Worm (Caenorhabditis elegans) whole organism, mixed stage, embryonic: ENCODE results near the gene scl-11.

ENCODE experiments used
- bed-3 ChIP-seq: fragments of 200-800 bp; sonication (Bioruptor generic); optimal IDR thresholded peaks from 3 replicates; lab custom pipeline; 2018; ENCODE audit warnings: mild to moderate bottlenecking, missing genetic modification characterization, moderate library complexity, missing compliant biosample characterization
- blmp-1 ChIP-seq: fragments of 150-350 bp; optimal IDR thresholded peaks from 2 replicates; lab custom pipeline; 2014; ENCODE audit warnings: missing biosample characterization, missing genetic modification characterization
- ceh-43 ChIP-seq: fragments of 200-800 bp; sonication (Bioruptor generic); optimal IDR thresholded peaks from 2 replicates; lab custom pipeline; 2018; ENCODE audit warnings: mild to moderate bottlenecking, missing genetic modification characterization, moderate library complexity, missing compliant biosample characterization
- ceh-83 ChIP-seq: fragments of 200-800 bp; sonication (Bioruptor generic); optimal IDR thresholded peaks from 2 replicates; lab custom pipeline; 2018; ENCODE audit warnings: mild to moderate bottlenecking, missing genetic modification characterization, missing compliant biosample characterization
- ces-1 ChIP-seq: fragments of 150-350 bp; optimal IDR thresholded peaks from 2 replicates; lab custom pipeline; 2014; ENCODE audit warnings: missing biosample characterization, missing genetic modification reagents, missing genetic modification characterization
- cnd-1 ChIP-seq: fragments of 200-800 bp; sonication (Bioruptor generic); optimal IDR thresholded peaks from 2 replicates; lab custom pipeline; 2018; ENCODE audit warnings: mild to moderate bottlenecking, missing genetic modification characterization, missing compliant biosample characterization
- elt-1 ChIP-seq: sonication (generic microtip); optimal IDR thresholded peaks from 2 replicates; lab custom pipeline; 2017; ENCODE audit warnings: missing genetic modification characterization, mild to moderate bottlenecking, missing compliant biosample characterization, antibody characterized with exemption, moderate library complexity, borderline replicate concordance; ENCODE audit not compliant: insufficient read depth
- elt-3 ChIP-seq: fragments of 150-350 bp; optimal IDR thresholded peaks from 2 replicates; lab custom pipeline; 2014; ENCODE audit warnings: missing biosample characterization, missing genetic modification characterization
- flh-1 ChIP-seq: fragments of 200-800 bp; sonication (Bioruptor generic); optimal IDR thresholded peaks from 2 replicates; lab custom pipeline; 2018; ENCODE audit warnings: mild to moderate bottlenecking, missing genetic modification characterization, moderate library complexity, missing compliant biosample characterization
- ham-2 ChIP-seq: fragments of 200-800 bp; sonication (Bioruptor generic); optimal IDR thresholded peaks from 2 replicates; lab custom pipeline; 2018; ENCODE audit warnings: mild to moderate bottlenecking, missing genetic modification characterization, missing compliant biosample characterization
- hlh-1 ChIP-seq: fragments of 150-350 bp; optimal IDR thresholded peaks from 2 replicates; lab custom pipeline; 2014; ENCODE audit warnings: missing biosample characterization, missing genetic modification reagents, missing genetic modification characterization
- lin-13 ChIP-seq: fragments of 150-350 bp; optimal IDR thresholded peaks from 2 replicates; lab custom pipeline; 2014; ENCODE audit warnings: missing biosample characterization, missing genetic modification characterization
- lin-32 ChIP-seq: fragments of 200-800 bp; sonication (Bioruptor generic); optimal IDR thresholded peaks from 2 replicates; lab custom pipeline; 2018; ENCODE audit warnings: mild to moderate bottlenecking, missing genetic modification characterization, missing compliant biosample characterization
- lsy-2 ChIP-seq: fragments of 150-350 bp; optimal IDR thresholded peaks from 2 replicates; lab custom pipeline; 2014; ENCODE audit warnings: missing biosample characterization, missing genetic modification characterization
- mab-5 ChIP-seq: fragments of 150-350 bp; optimal IDR thresholded peaks from 2 replicates; lab custom pipeline; 2014; ENCODE audit warnings: missing biosample characterization, missing genetic modification characterization
- mep-1 ChIP-seq: fragments of 150-350 bp; optimal IDR thresholded peaks from 2 replicates; lab custom pipeline; 2017; ENCODE audit warnings: missing biosample characterization, missing genetic modification reagents, missing genetic modification characterization, inconsistent platforms
- nhr-12 ChIP-seq: fragments of 150-350 bp; optimal IDR thresholded peaks from 2 replicates; lab custom pipeline; 2014; ENCODE audit warnings: missing biosample characterization, missing genetic modification characterization
- nhr-237 ChIP-seq: fragments of 150-350 bp; optimal IDR thresholded peaks from 2 replicates; lab custom pipeline; 2014; ENCODE audit warnings: missing biosample characterization, missing genetic modification characterization
- nhr-28 ChIP-seq: fragments of 150-350 bp; optimal IDR thresholded peaks from 2 replicates; lab custom pipeline; 2014; ENCODE audit warnings: missing biosample characterization, missing genetic modification characterization
- nhr-76 ChIP-seq: sonication (generic microtip); optimal IDR thresholded peaks from 2 replicates; lab custom pipeline; 2017; ENCODE audit warnings: missing biosample characterization, missing genetic modification characterization
- pha-4 ChIP-seq: fragments of 150-350 bp; optimal IDR thresholded peaks from 2 replicates; lab custom pipeline; 2018; ENCODE audit warnings: missing biosample characterization, missing genetic modification reagents, missing genetic modification characterization
- sem-2 ChIP-seq: fragments of 200-800 bp; sonication (Bioruptor generic); optimal IDR thresholded peaks from 2 replicates; lab custom pipeline; 2018; ENCODE audit warnings: mild to moderate bottlenecking, missing genetic modification characterization, missing compliant biosample characterization
- snpc-4 ChIP-seq: fragments of 150-350 bp; optimal IDR thresholded peaks from 2 replicates; lab custom pipeline; 2014; ENCODE audit warnings: missing biosample characterization, missing genetic modification characterization
- sptf-1 ChIP-seq: sonication (generic microtip); optimal IDR thresholded peaks from 2 replicates; lab custom pipeline; 2017; ENCODE audit warnings: mild to moderate bottlenecking, missing genetic modification characterization, moderate library complexity, missing compliant biosample characterization
- tbx-8 ChIP-seq: fragments of 200-800 bp; sonication (Bioruptor generic); optimal IDR thresholded peaks from 2 replicates; lab custom pipeline; 2018; ENCODE audit warnings: mild to moderate bottlenecking, missing genetic modification characterization, moderate library complexity, missing compliant biosample characterization
- unc-120 ChIP-seq: sonication (generic microtip); optimal IDR thresholded peaks from 2 replicates; lab custom pipeline; 2017; ENCODE audit warnings: missing genetic modification characterization, missing compliant biosample characterization; ENCODE audit not compliant: poor library complexity, severe bottlenecking
- unc-39 ChIP-seq: fragments of 150-350 bp; optimal IDR thresholded peaks from 2 replicates; lab custom pipeline; 2014; ENCODE audit warnings: missing biosample characterization, missing genetic modification characterization
- zip-8 ChIP-seq: fragments of 150-350 bp; optimal IDR thresholded peaks from 2 replicates; lab custom pipeline; 2014; ENCODE audit warnings: missing biosample characterization, missing genetic modification characterization
- ztf-11 ChIP-seq: fragments of 150-350 bp; optimal IDR thresholded peaks from 2 replicates; lab custom pipeline; 2014; ENCODE audit warnings: missing biosample characterization, missing genetic modification characterization

Gene scl-11

ce11 chrIV:13082106-13082505 is 30.9 kb downstream of the scl-11 start:
- TF ChIP-seq mab-5 (tag; lab: Kevin White, UChicago) (no peak), lin-13 (tag; lab: Kevin White, UChicago) (no peak), elt-1 (no peak), tbx-8 (GFP tag; lab: Kevin White, UChicago) (no peak), bed-3 (GFP tag; lab: Kevin White, UChicago) (no peak), mep-1 (tag; lab: Kevin White, UChicago) (no peak), nhr-12 (tag; lab: Kevin White, UChicago) (no peak), nhr-237 (tag; lab: Kevin White, UChicago) (no peak), snpc-4 (tag; lab: Kevin White, UChicago) (no peak), lin-32 (GFP tag; lab: Kevin White, UChicago) (no peak), elt-3 (tag; lab: Kevin White, UChicago) (no peak), unc-120 (tag; lab: Kevin White, UChicago) (no peak), unc-39 (tag; lab: Kevin White, UChicago) (no peak), hlh-1 (tag; lab: Kevin White, UChicago) (no peak), pha-4 (tag; lab: Kevin White, UChicago) (no peak)

ce11 chrIV:13082836-13083763 is 31.9 kb downstream of the scl-11 start:
- TF ChIP-seq elt-1 = no peak
- no peak for TF ChIP-seq zip-8 (tag; lab: Kevin White, UChicago)
- no peak for TF ChIP-seq flh-1 (GFP tag; lab: Kevin White, UChicago)
- TF ChIP-seq lin-32 (GFP tag; lab: Kevin White, UChicago) = no peak
- TF ChIP-seq cnd-1 (tag; lab: Kevin White, UChicago) = no peak
- no peak for TF ChIP-seq sem-2 (GFP tag; lab: Kevin White, UChicago)
- no peak for TF ChIP-seq blmp-1
- TF ChIP-seq mep-1 (tag; lab: Kevin White, UChicago) = no peak
- no peak for TF ChIP-seq pha-4 (tag; lab: Kevin White, UChicago)
- TF ChIP-seq hlh-1 (tag; lab: Kevin White, UChicago) = no peak
- TF ChIP-seq snpc-4 (tag; lab: Kevin White, UChicago) = no peak
- TF ChIP-seq ham-2 = no peak
- TF ChIP-seq, all 35 proteins: peak for 0

- TF ChIP-seq mep-1 (tag; lab: Kevin White, UChicago) (no peak), nhr-76 (tag; lab: Kevin White, UChicago) (no peak), hlh-1 (tag; lab: Kevin White, UChicago) (no peak), ztf-11 (tag; lab: Kevin White, UChicago) (no peak), flh-1 (GFP tag; lab: Kevin White, UChicago) (no peak), nhr-237 (tag; lab: Kevin White, UChicago) (no peak), unc-120 (tag; lab: Kevin White, UChicago) (no peak), bed-3 (GFP tag; lab: Kevin White, UChicago) (no peak), sptf-1 (tag; lab: Kevin White, UChicago) (no peak), lsy-2 (tag; lab: Kevin White, UChicago) (no peak)
Observed at ce11 chrIV:13085675-13086074, 34.5 kb downstream of the scl-11 start.

- TF ChIP-seq ceh-83 (GFP tag; lab: Kevin White, UChicago) (no peak), zip-8 (tag; lab: Kevin White, UChicago) (no peak), ceh-43 (no peak), ces-1 (no peak), lsy-2 (tag; lab: Kevin White, UChicago) (no peak), pha-4 (tag; lab: Kevin White, UChicago) (no peak), mep-1 (tag; lab: Kevin White, UChicago) (no peak), mab-5 (tag; lab: Kevin White, UChicago) (no peak), elt-3 (tag; lab: Kevin White, UChicago) (no peak), nhr-28 (tag; lab: Kevin White, UChicago) (no peak)
Observed at ce11 chrIV:13086705-13087104, 35.5 kb downstream of the scl-11 start, which contains the start of gene spin-2. TSS of gene spin-2 (plus strand) at chrIV:13087005.
